Fruit fly (Drosophila melanogaster) S2 (cell line): Measurements from ENCODE around the gene Sgs5.

ENCODE experiments used
- CG8478 ChIP-seq: fragments of >200 bp; optimal IDR thresholded peaks from 2 replicates; lab custom pipeline; 2018
- CTCF ChIP-seq, 2 experiments: fragments of >200 bp; optimal IDR thresholded peaks; 2 replicates each; lab custom pipeline; 2018

- no peak for TF ChIP-seq CG8478
- TF ChIP-seq CTCF (optimal IDR thresholded peaks at IDR 0.05; lab: Kevin White, UChicago) = no peak
Measured at dm6 chr3R:17615746-17616145, 20.6 kb downstream of the Sgs5 start.
